Fruit fly (Drosophila melanogaster) whole organism, embryonic: ENCODE data around the gene G6P.

Experiments
- Asciz ChIP-seq: fragments of 200-800 bp; sonication (Bioruptor generic); optimal IDR thresholded peaks from 2 replicates; lab custom pipeline; 2017; ENCODE audit warnings: missing biosample characterization, mild to moderate bottlenecking, missing genetic modification characterization, missing genetic modification reagents
- Awh ChIP-seq: fragments of 200-800 bp; sonication (Bioruptor generic); IDR thresholded peaks from 2 replicates; pipeline ENCODE4, ENCODE4 v1.3.6; 2022; ENCODE audit warnings: missing biosample characterization, missing genetic modification characterization
- Blimp-1 ChIP-seq: fragments of 200-800 bp; sonication (Bioruptor generic); optimal IDR thresholded peaks from 3 replicates; lab custom pipeline; 2018; ENCODE audit warnings: missing biosample characterization, missing genetic modification characterization, mild to moderate bottlenecking, moderate library complexity, missing genetic modification reagents
- BtbVII ChIP-seq: fragments of 200-800 bp; sonication (Bioruptor generic); optimal IDR thresholded peaks from 3 replicates; lab custom pipeline; 2017; ENCODE audit warnings: missing biosample characterization, mild to moderate bottlenecking, missing genetic modification characterization
- CG10366 ChIP-seq: fragments of 200-800 bp; sonication (Bioruptor generic); IDR thresholded peaks from 2 replicates; pipeline ENCODE4 v1.3.6; 2022; ENCODE audit warnings: missing biosample characterization, missing genetic modification characterization
- CG11093 ChIP-seq: fragments of 200-800 bp; sonication (Bioruptor generic); IDR thresholded peaks from 3 replicates; pipeline ENCODE4 v1.3.6; 2022; ENCODE audit warnings: missing biosample characterization, missing genetic modification characterization
- CG11695 ChIP-seq: fragments of 200-800 bp; sonication (Bioruptor generic); IDR thresholded peaks from 3 replicates; pipeline ENCODE4 v1.3.6; 2022; ENCODE audit warnings: missing biosample characterization, missing genetic modification characterization
- CG11723 ChIP-seq: fragments of 200-800 bp; sonication (Bioruptor generic); optimal IDR thresholded peaks from 2 replicates; lab custom pipeline; 2017; ENCODE audit warnings: missing biosample characterization, mild to moderate bottlenecking, missing genetic modification characterization
- CG12659 ChIP-seq: fragments of 200-800 bp; sonication (Bioruptor generic); optimal IDR thresholded peaks from 3 replicates; lab custom pipeline; 2017; ENCODE audit warnings: mild to moderate bottlenecking, missing biosample characterization, missing genetic modification reagents, missing genetic modification characterization
- CG13894 ChIP-seq: fragments of 200-800 bp; sonication (Bioruptor generic); optimal IDR thresholded peaks from 3 replicates; lab custom pipeline; 2018; ENCODE audit warnings: missing biosample characterization, mild to moderate bottlenecking, missing genetic modification characterization, moderate library complexity
- CG14014 ChIP-seq: fragments of 200-800 bp; sonication (Bioruptor generic); IDR thresholded peaks from 2 replicates; pipeline ENCODE4 v1.3.6; 2022; ENCODE audit warnings: missing biosample characterization, missing genetic modification characterization
- CG14710 ChIP-seq: fragments of 200-800 bp; sonication (Bioruptor generic); optimal IDR thresholded peaks from 3 replicates; lab custom pipeline; 2019; ENCODE audit warnings: missing biosample characterization, mild to moderate bottlenecking, missing genetic modification characterization, moderate library complexity
- CG15601 ChIP-seq: fragments of 200-800 bp; sonication (Bioruptor generic); optimal IDR thresholded peaks from 3 replicates; lab custom pipeline; 2019; ENCODE audit warnings: missing biosample characterization, mild to moderate bottlenecking, missing genetic modification characterization, moderate library complexity
- CG1603 ChIP-seq: fragments of 200-800 bp; sonication (Bioruptor generic); optimal IDR thresholded peaks from 2 replicates; lab custom pipeline; 2019; ENCODE audit warnings: missing biosample characterization, mild to moderate bottlenecking, missing genetic modification characterization, moderate library complexity
- CG17385 ChIP-seq: fragments of 200-800 bp; sonication (Bioruptor generic); optimal IDR thresholded peaks from 3 replicates; lab custom pipeline; 2018; ENCODE audit warnings: missing biosample characterization, mild to moderate bottlenecking, missing genetic modification characterization
- CG2129 ChIP-seq: fragments of 200-800 bp; sonication (Bioruptor generic); IDR thresholded peaks from 2 replicates; pipeline ENCODE4 v1.3.6; 2022; ENCODE audit warnings: missing biosample characterization, missing genetic modification characterization; ENCODE audit not compliant: partially characterized antibody
- CG31388 ChIP-seq: fragments of 200-800 bp; sonication (Bioruptor generic); optimal IDR thresholded peaks from 2 replicates; lab custom pipeline; 2016; ENCODE audit warnings: missing biosample characterization, missing genetic modification characterization
- CG3407 ChIP-seq: fragments of 200-800 bp; sonication (Bioruptor generic); optimal IDR thresholded peaks from 2 replicates; lab custom pipeline; 2018; ENCODE audit warnings: missing biosample characterization, mild to moderate bottlenecking, missing genetic modification characterization
- CG6813 ChIP-seq: fragments of 200-800 bp; sonication (Bioruptor generic); optimal IDR thresholded peaks from 2 replicates; lab custom pipeline; 2017; ENCODE audit warnings: missing biosample characterization, missing genetic modification characterization, mild to moderate bottlenecking, moderate library complexity, missing genetic modification reagents
- CG7271 ChIP-seq: fragments of 200-800 bp; sonication (Bioruptor generic); optimal IDR thresholded peaks from 2 replicates; lab custom pipeline; 2018; ENCODE audit warnings: missing biosample characterization, mild to moderate bottlenecking, missing genetic modification characterization, moderate library complexity
- CG7556 ChIP-seq: fragments of 200-800 bp; sonication (Bioruptor generic); optimal IDR thresholded peaks from 2 replicates; lab custom pipeline; 2017; ENCODE audit warnings: missing biosample characterization, mild to moderate bottlenecking, missing genetic modification characterization
- CG7839 ChIP-seq: fragments of 200-800 bp; sonication (Bioruptor generic); optimal IDR thresholded peaks from 3 replicates; lab custom pipeline; 2018; ENCODE audit warnings: missing biosample characterization, mild to moderate bottlenecking, missing genetic modification characterization, moderate library complexity
- CG8290 ChIP-seq, 3 experiments: fragments of 200-800 bp; sonication (Bioruptor generic); optimal IDR thresholded peaks; 2 replicates each; lab custom pipeline; 2016 to 2019; ENCODE audit warnings: missing biosample characterization in 3 of 3, missing genetic modification characterization in 3 of 3, mild to moderate bottlenecking in 2 of 3, moderate library complexity in 1 of 3
- D ChIP-seq, 2 experiments: fragments of 200-800 bp in 1 of 2; fragments of >200 bp in 1 of 2; sonication (Bioruptor generic) in 1 of 2; optimal IDR thresholded peaks; 2 replicates in 1 of 2; 3 replicates in 1 of 2; lab custom pipeline; 2017; ENCODE audit warnings: mild to moderate bottlenecking in 1 of 2, missing biosample characterization in 1 of 2, missing genetic modification characterization in 1 of 2, missing genetic modification reagents in 1 of 2
- Dek ChIP-seq: fragments of 200-800 bp; sonication (Bioruptor generic); optimal IDR thresholded peaks from 3 replicates; lab custom pipeline; 2019; ENCODE audit warnings: missing biosample characterization, mild to moderate bottlenecking, missing genetic modification characterization, moderate library complexity
- E2f2 ChIP-seq: fragments of 200-800 bp; sonication (Bioruptor generic); IDR thresholded peaks from 2 replicates; pipeline ENCODE4 v1.3.6; 2022; ENCODE audit warnings: missing biosample characterization, missing genetic modification characterization
- HLH3B ChIP-seq: fragments of 200-800 bp; sonication (Bioruptor generic); IDR thresholded peaks from 2 replicates; pipeline ENCODE4 v1.3.6; 2022; ENCODE audit warnings: missing biosample characterization, missing genetic modification characterization
- NfI ChIP-seq: fragments of 200-800 bp; sonication (Bioruptor generic); optimal IDR thresholded peaks from 3 replicates; lab custom pipeline; 2018; ENCODE audit warnings: missing biosample characterization, mild to moderate bottlenecking, missing genetic modification characterization, moderate library complexity
- Sry-δ ChIP-seq: fragments of 200-800 bp; sonication (Bioruptor generic); optimal IDR thresholded peaks from 2 replicates; lab custom pipeline; 2016; ENCODE audit warnings: missing biosample characterization, missing genetic modification characterization
- Xrp1 ChIP-seq: fragments of 200-800 bp; sonication (Bioruptor generic); IDR thresholded peaks from 2 replicates; pipeline ENCODE4 v1.3.6; 2022; ENCODE audit warnings: missing biosample characterization, missing genetic modification characterization
- ab ChIP-seq: fragments of 200-800 bp; sonication (Bioruptor generic); optimal IDR thresholded peaks from 2 replicates; lab custom pipeline; 2016; ENCODE audit warnings: missing biosample characterization, missing genetic modification characterization
- al ChIP-seq: fragments of 200-800 bp; sonication (Bioruptor generic); IDR thresholded peaks from 2 replicates; pipeline ENCODE4 v1.3.6; 2022; ENCODE audit warnings: missing biosample characterization, missing genetic modification characterization
- chn ChIP-seq: fragments of 200-800 bp; sonication (Bioruptor generic); optimal IDR thresholded peaks from 2 replicates; lab custom pipeline; 2016; ENCODE audit warnings: missing biosample characterization, missing genetic modification characterization
- ci ChIP-seq: fragments of 200-800 bp; sonication (Bioruptor generic); IDR thresholded peaks from 3 replicates; pipeline ENCODE4 v1.3.6; 2022; ENCODE audit warnings: missing biosample characterization, missing genetic modification characterization
- crc ChIP-seq: fragments of 200-800 bp; sonication (Bioruptor generic); optimal IDR thresholded peaks from 2 replicates; lab custom pipeline; 2016; ENCODE audit warnings: missing biosample characterization, missing genetic modification characterization
- gce ChIP-seq: fragments of 200-800 bp; sonication (Bioruptor generic); IDR thresholded peaks from 3 replicates; pipeline ENCODE4 v1.3.6; 2022; ENCODE audit warnings: missing biosample characterization, missing genetic modification characterization
- hb ChIP-seq: fragments of 200-800 bp; sonication (Bioruptor generic); IDR thresholded peaks from 3 replicates; pipeline ENCODE4 v1.3.6; 2022; ENCODE audit warnings: missing biosample characterization, missing genetic modification characterization; ENCODE audit not compliant: partially characterized antibody
- hkb ChIP-seq, 2 experiments: fragments of 200-800 bp in 1 of 2; fragments of >200 bp in 1 of 2; sonication (Bioruptor generic) in 1 of 2; IDR thresholded peaks in 1 of 2; optimal IDR thresholded peaks in 1 of 2; 2 replicates each; pipeline versions ENCODE4 v1.3.6 to Lab custom; 2017 to 2022; ENCODE audit warnings: missing biosample characterization in 1 of 2, missing genetic modification characterization in 1 of 2
- ken ChIP-seq: fragments of 200-800 bp; sonication (Bioruptor generic); IDR thresholded peaks from 3 replicates; pipeline ENCODE4 v1.3.6; 2022; ENCODE audit warnings: missing biosample characterization, missing genetic modification characterization
- lov ChIP-seq, 2 experiments: fragments of 200-800 bp in 1 of 2; fragments of >200 bp in 1 of 2; sonication (Bioruptor generic) in 1 of 2; IDR thresholded peaks in 1 of 2; optimal IDR thresholded peaks in 1 of 2; 2 replicates in 1 of 2; 3 replicates in 1 of 2; pipeline versions ENCODE4 v1.3.6 to Lab custom; 2017 to 2022; ENCODE audit warnings: missing biosample characterization in 1 of 2, missing genetic modification characterization in 1 of 2
- mirr ChIP-seq: fragments of 200-800 bp; sonication (Bioruptor generic); optimal IDR thresholded peaks from 3 replicates; lab custom pipeline; 2018; ENCODE audit warnings: missing biosample characterization, mild to moderate bottlenecking, missing genetic modification characterization
- nau ChIP-seq: fragments of 200-800 bp; sonication (Bioruptor generic); optimal IDR thresholded peaks from 3 replicates; lab custom pipeline; 2017; ENCODE audit warnings: missing biosample characterization, mild to moderate bottlenecking, missing genetic modification characterization, missing genetic modification reagents
- onecut ChIP-seq: fragments of 200-800 bp; sonication (Bioruptor generic); IDR thresholded peaks from 2 replicates; pipeline ENCODE4 v1.3.6; 2022; ENCODE audit warnings: missing biosample characterization, missing genetic modification characterization
- pan ChIP-seq, 4 experiments: fragments of >200 bp in 3 of 4; fragments of 200-800 bp in 1 of 4; sonication (Bioruptor generic) in 1 of 4; optimal IDR thresholded peaks in 3 of 4; IDR thresholded peaks in 1 of 4; 2 replicates each; pipeline versions ENCODE4 v1.3.6 to Lab custom; 2017 to 2022; ENCODE audit warnings: missing biosample characterization in 2 of 4, missing genetic modification characterization in 2 of 4, mixed read lengths in 1 of 4
- sob ChIP-seq: fragments of 200-800 bp; sonication (Bioruptor generic); IDR thresholded peaks from 2 replicates; pipeline ENCODE4 v1.3.6; 2022; ENCODE audit warnings: missing biosample characterization, missing genetic modification characterization
- sqz ChIP-seq: fragments of 200-800 bp; sonication (Bioruptor generic); optimal IDR thresholded peaks from 3 replicates; lab custom pipeline; 2018; ENCODE audit warnings: missing biosample characterization, mild to moderate bottlenecking, missing genetic modification characterization
- vvl ChIP-seq: fragments of 200-800 bp; sonication (Bioruptor generic); IDR thresholded peaks from 2 replicates; pipeline ENCODE4 v1.3.6; 2022; ENCODE audit warnings: missing biosample characterization, missing genetic modification characterization

The G6P gene

dm6 chr2L:2864601-2865000 is 49.0 kb upstream of the G6P start (continued):
- TF ChIP-seq CG17385 (GFP tag; lab: Kevin White, UChicago) (peak; percentile 28), CG7556 (GFP tag; lab: Kevin White, UChicago) (peak; percentile 7), gce (GFP tag; lab: Robert Waterston, UW) (0 out of 3 replicates have a peak, but pooled peaks have one; percentile 43), onecut (GFP tag; lab: Robert Waterston, UW) (peak; percentile 42; the same call in 1 of the 2 replicates), CG11723 (GFP tag; lab: Kevin White, UChicago) (peak; percentile 11), CG11093 (GFP tag; lab: Robert Waterston, UW) (no peak), D (optimal IDR thresholded peaks at IDR 0.05; lab: Kevin White, UChicago) (no peak), D (GFP tag; optimal IDR thresholded peaks at IDR 0.05; lab: Kevin White, UChicago) (peak; percentile 4), Sry-δ (GFP tag; lab: Kevin White, UChicago) (no peak), HLH3B (peak; percentile 18; the same call in 1 of the 2 replicates), CG13894 (no peak), vvl (GFP tag; lab: Robert Waterston, UW) (peak; percentile 40; the same call in 1 of the 2 replicates), CG14710 (tag; lab: Kevin White, UChicago) (peak; percentile 2), Dek (no peak), nau (peak; percentile 13), CG2129 (no peak), chn (GFP tag; lab: Kevin White, UChicago) (no peak), CG3407 (peak; percentile 20), CG12659 (GFP tag; lab: Kevin White, UChicago) (peak; percentile 24), CG6813 (GFP tag; lab: Kevin White, UChicago) (peak; percentile 68), CG1603 (tag; lab: Kevin White, UChicago) (peak; percentile 48), pan (optimal IDR thresholded peaks at IDR 0.05; lab: Kevin White, UChicago) (no peak), pan (GFP tag; optimal IDR thresholded peaks at IDR 0.05 in 1 of 2, IDR thresholded peaks at IDR 0.05 in 1 of 2) (peak in 1 of 2 experiments; percentile 5), Blimp-1 (GFP tag; lab: Kevin White, UChicago) (peak; percentile 32), lov (optimal IDR thresholded peaks at IDR 0.05; lab: Kevin White, UChicago) (no peak), lov (GFP tag; IDR thresholded peaks at IDR 0.05; lab: Robert Waterston, UW) (0 out of 3 replicates have a peak, but pooled peaks have one; percentile 47), hb (GFP tag; lab: Robert Waterston, UW) (no peak), al (GFP tag; lab: Robert Waterston, UW) (no peak), mirr (GFP tag; lab: Kevin White, UChicago) (peak; percentile 14), E2f2 (0 out of 2 replicates have a peak, but pooled peaks have one; percentile 10), Xrp1 (peak; percentile 57), CG7839 (tag; lab: Kevin White, UChicago) (peak; percentile 2), CG15601 (tag; lab: Kevin White, UChicago) (peak; percentile 16), CG31388 (GFP tag; lab: Kevin White, UChicago) (no peak), CG8290 (GFP tag; optimal IDR thresholded peaks at IDR 0.05; lab: Kevin White, UChicago) (no peak), CG8290 (tag; optimal IDR thresholded peaks at IDR 0.05; lab: Kevin White, UChicago) (peak in 1 of 2 experiments; percentile 62), NfI (GFP tag; lab: Kevin White, UChicago) (peak; percentile 16), ab (GFP tag; lab: Kevin White, UChicago) (no peak), CG10366 (GFP tag; lab: Robert Waterston, UW) (no peak), hkb (optimal IDR thresholded peaks at IDR 0.05; lab: Kevin White, UChicago) (no peak), hkb (GFP tag; IDR thresholded peaks at IDR 0.05; lab: Robert Waterston, UW) (peak; percentile 50), Awh (GFP tag; lab: Robert Waterston, UW) (peak; percentile 24; the same call in 1 of the 2 replicates), crc (GFP tag; lab: Kevin White, UChicago) (no peak), CG7271 (tag; lab: Kevin White, UChicago) (no peak), ken (no peak), sqz (peak; percentile 35), ci (GFP tag; lab: Robert Waterston, UW) (peak; percentile 73; the same call in 2 of the 3 replicates), BtbVII (GFP tag; lab: Kevin White, UChicago) (peak; percentile 27), sob (GFP tag; lab: Robert Waterston, UW) (0 out of 2 replicates have a peak, but pooled peaks have one; percentile 5), CG14014 (peak; percentile 11; the same call in 1 of the 2 replicates), Asciz (GFP tag; lab: Kevin White, UChicago) (peak; percentile 50), CG11695 (GFP tag; lab: Robert Waterston, UW) (peak; percentile 63)
